Fruit fly (Drosophila melanogaster) whole organism, embryonic: Measurements from ENCODE around the gene peng.

Experiments
- BEAF-32 ChIP-seq: fragments of 200-800 bp; sonication (Bioruptor generic); optimal IDR thresholded peaks from 3 replicates; lab custom pipeline; 2017; ENCODE audit warnings: missing biosample characterization, missing genetic modification characterization, mild to moderate bottlenecking, moderate library complexity, missing genetic modification reagents
- CG10209 ChIP-seq: fragments of 200-800 bp; sonication (Bioruptor generic); optimal IDR thresholded peaks from 3 replicates; lab custom pipeline; 2017; ENCODE audit warnings: missing biosample characterization, mild to moderate bottlenecking, missing genetic modification characterization, missing genetic modification reagents
- CG11085 ChIP-seq: fragments of 200-800 bp; sonication (Bioruptor generic); IDR thresholded peaks from 2 replicates; pipeline ENCODE4 v1.3.6; 2022; ENCODE audit warnings: missing biosample characterization, missing genetic modification characterization
- CG13775 ChIP-seq: fragments of 200-800 bp; sonication (Bioruptor generic); optimal IDR thresholded peaks from 3 replicates; lab custom pipeline; 2017; ENCODE audit warnings: missing biosample characterization, mild to moderate bottlenecking, missing genetic modification characterization
- CG15011 ChIP-seq: fragments of 200-800 bp; sonication (Bioruptor generic); optimal IDR thresholded peaks from 3 replicates; lab custom pipeline; 2018; ENCODE audit warnings: missing biosample characterization, mild to moderate bottlenecking, missing genetic modification characterization
- CG17612 ChIP-seq: fragments of 200-800 bp; sonication (Bioruptor generic); IDR thresholded peaks from 2 replicates; pipeline ENCODE4 v1.3.6; 2022; ENCODE audit warnings: missing biosample characterization, missing genetic modification characterization
- CG1792 ChIP-seq: fragments of 200-800 bp; sonication (Bioruptor generic); optimal IDR thresholded peaks from 2 replicates; lab custom pipeline; 2016; ENCODE audit warnings: missing biosample characterization, missing genetic modification characterization
- CG18599 ChIP-seq: fragments of 200-800 bp; sonication (Bioruptor generic); optimal IDR thresholded peaks from 3 replicates; lab custom pipeline; 2017; ENCODE audit warnings: missing biosample characterization, missing genetic modification characterization, mild to moderate bottlenecking, moderate library complexity, missing genetic modification reagents
- CG18619 ChIP-seq: fragments of 200-800 bp; sonication (Bioruptor generic); optimal IDR thresholded peaks from 3 replicates; lab custom pipeline; 2017; ENCODE audit warnings: missing biosample characterization, mild to moderate bottlenecking, missing genetic modification characterization
- CG2875 ChIP-seq: fragments of 200-800 bp; sonication (Bioruptor generic); optimal IDR thresholded peaks from 2 replicates; lab custom pipeline; 2017; ENCODE audit warnings: missing biosample characterization, mild to moderate bottlenecking, missing genetic modification characterization, missing genetic modification reagents
- CG30403 ChIP-seq: fragments of 200-800 bp; sonication (Bioruptor generic); optimal IDR thresholded peaks from 3 replicates; lab custom pipeline; 2016; ENCODE audit warnings: missing biosample characterization, missing genetic modification characterization
- CG3163 ChIP-seq: fragments of 200-800 bp; sonication (Bioruptor generic); optimal IDR thresholded peaks from 3 replicates; lab custom pipeline; 2016; ENCODE audit warnings: missing biosample characterization, missing genetic modification characterization
- CG3726 ChIP-seq: fragments of 200-800 bp; sonication (Bioruptor generic); IDR thresholded peaks from 3 replicates; pipeline ENCODE4, ENCODE4 v1.3.6; 2022; ENCODE audit warnings: missing biosample characterization, missing genetic modification characterization
- CG4282 ChIP-seq: fragments of 200-800 bp; sonication (Bioruptor generic); optimal IDR thresholded peaks from 2 replicates; lab custom pipeline; 2016; ENCODE audit warnings: missing biosample characterization, missing genetic modification characterization
- CG4360 ChIP-seq: fragments of 200-800 bp; sonication (Bioruptor generic); IDR thresholded peaks from 2 replicates; pipeline ENCODE4 v1.3.6; 2022; ENCODE audit warnings: missing biosample characterization, missing genetic modification characterization
- CG4707 ChIP-seq: fragments of 200-800 bp; sonication (Bioruptor generic); optimal IDR thresholded peaks from 2 replicates; lab custom pipeline; 2018; ENCODE audit warnings: missing biosample characterization, mild to moderate bottlenecking, missing genetic modification characterization, moderate library complexity
- CG5180 ChIP-seq: fragments of 200-800 bp; sonication (Bioruptor generic); optimal IDR thresholded peaks from 3 replicates; lab custom pipeline; 2017; ENCODE audit warnings: missing biosample characterization, missing genetic modification characterization, mild to moderate bottlenecking, moderate library complexity, missing genetic modification reagents
- CG5245 ChIP-seq: fragments of 200-800 bp; sonication (Bioruptor generic); optimal IDR thresholded peaks from 3 replicates; lab custom pipeline; 2016; ENCODE audit warnings: missing biosample characterization, missing genetic modification characterization
- CG6683 ChIP-seq: fragments of 200-800 bp; sonication (Bioruptor generic); optimal IDR thresholded peaks from 2 replicates; lab custom pipeline; 2017; ENCODE audit warnings: missing biosample characterization, mild to moderate bottlenecking, missing genetic modification characterization, missing genetic modification reagents
- D19A ChIP-seq: fragments of 200-800 bp; optimal IDR thresholded peaks from 3 replicates; lab custom pipeline; 2019; ENCODE audit warnings: missing biosample characterization, mild to moderate bottlenecking, missing genetic modification characterization, moderate library complexity
- ERR ChIP-seq: fragments of 200-800 bp; sonication (Bioruptor generic); optimal IDR thresholded peaks from 2 replicates; lab custom pipeline; 2016; ENCODE audit warnings: missing biosample characterization, missing genetic modification characterization
- Eip74EF ChIP-seq, 2 experiments: fragments of 200-800 bp in 1 of 2; fragments of >200 bp in 1 of 2; sonication (Bioruptor generic) in 1 of 2; optimal IDR thresholded peaks; 2 replicates each; lab custom pipeline; 2017 to 2019; ENCODE audit warnings: missing biosample characterization in 2 of 2, missing genetic modification characterization in 2 of 2, mild to moderate bottlenecking in 1 of 2, moderate library complexity in 1 of 2
- Hmr ChIP-seq: fragments of 200-800 bp; sonication (Bioruptor generic); optimal IDR thresholded peaks from 3 replicates; lab custom pipeline; 2017; ENCODE audit warnings: mild to moderate bottlenecking, missing biosample characterization, missing genetic modification reagents, missing genetic modification characterization
- Lhr ChIP-seq: fragments of 200-800 bp; sonication (Bioruptor generic); optimal IDR thresholded peaks from 3 replicates; lab custom pipeline; 2017; ENCODE audit warnings: mild to moderate bottlenecking, missing biosample characterization, missing genetic modification reagents, missing genetic modification characterization
- Sox102F ChIP-seq: fragments of 200-800 bp; sonication (Bioruptor generic); optimal IDR thresholded peaks from 2 replicates; lab custom pipeline; 2018; ENCODE audit warnings: missing biosample characterization, mild to moderate bottlenecking, missing genetic modification characterization, moderate library complexity
- Sry-δ ChIP-seq: fragments of 200-800 bp; sonication (Bioruptor generic); optimal IDR thresholded peaks from 2 replicates; lab custom pipeline; 2016; ENCODE audit warnings: missing biosample characterization, missing genetic modification characterization
- Stat92E ChIP-seq, 3 experiments: fragments of >200 bp in 2 of 3; fragments of 200-800 bp in 1 of 3; sonication (Bioruptor generic) in 1 of 3; optimal IDR thresholded peaks; 2 replicates each; lab custom pipeline; 2017 to 2019; ENCODE audit warnings: missing biosample characterization in 3 of 3, missing genetic modification characterization in 3 of 3, mild to moderate bottlenecking in 1 of 3, moderate library complexity in 1 of 3
- Vsx1 ChIP-seq: fragments of 200-800 bp; sonication (Bioruptor generic); optimal IDR thresholded peaks from 2 replicates; lab custom pipeline; 2017; ENCODE audit warnings: missing biosample characterization, mild to moderate bottlenecking, missing genetic modification characterization, missing genetic modification reagents
- fd102C ChIP-seq: fragments of 200-800 bp; sonication (Bioruptor generic); optimal IDR thresholded peaks from 2 replicates; lab custom pipeline; 2018; ENCODE audit warnings: missing biosample characterization, mild to moderate bottlenecking, missing genetic modification characterization, moderate library complexity
- ftz-f1 ChIP-seq: fragments of 200-800 bp; sonication (Bioruptor generic); optimal IDR thresholded peaks from 2 replicates; lab custom pipeline; 2016; ENCODE audit warnings: missing biosample characterization, missing genetic modification characterization
- hbn ChIP-seq: fragments of 200-800 bp; sonication (Bioruptor generic); IDR thresholded peaks from 2 replicates; pipeline ENCODE4 v1.3.6; 2022; ENCODE audit warnings: missing biosample characterization, missing genetic modification characterization; ENCODE audit not compliant: partially characterized antibody
- hkb ChIP-seq, 2 experiments: fragments of 200-800 bp in 1 of 2; fragments of >200 bp in 1 of 2; sonication (Bioruptor generic) in 1 of 2; IDR thresholded peaks in 1 of 2; optimal IDR thresholded peaks in 1 of 2; 2 replicates each; pipeline versions ENCODE4 v1.3.6 to Lab custom; 2017 to 2022; ENCODE audit warnings: missing biosample characterization in 1 of 2, missing genetic modification characterization in 1 of 2
- ind ChIP-seq: fragments of 200-800 bp; sonication (Bioruptor generic); optimal IDR thresholded peaks from 3 replicates; lab custom pipeline; 2016; ENCODE audit warnings: missing biosample characterization, missing genetic modification characterization
- jing ChIP-seq: fragments of 200-800 bp; sonication (Bioruptor generic); optimal IDR thresholded peaks from 2 replicates; lab custom pipeline; 2018; ENCODE audit warnings: missing biosample characterization, mild to moderate bottlenecking, missing genetic modification characterization
- mirr ChIP-seq: fragments of 200-800 bp; sonication (Bioruptor generic); optimal IDR thresholded peaks from 3 replicates; lab custom pipeline; 2018; ENCODE audit warnings: missing biosample characterization, mild to moderate bottlenecking, missing genetic modification characterization
- oc ChIP-seq: fragments of 200-800 bp; sonication (Bioruptor generic); optimal IDR thresholded peaks from 2 replicates; lab custom pipeline; 2018; ENCODE audit warnings: missing biosample characterization, mild to moderate bottlenecking, missing genetic modification characterization, moderate library complexity
- org-1 ChIP-seq: fragments of 200-800 bp; sonication (Bioruptor generic); optimal IDR thresholded peaks from 2 replicates; lab custom pipeline; 2017; ENCODE audit warnings: missing biosample characterization, missing genetic modification characterization
- run ChIP-seq: fragments of 200-800 bp; sonication (Bioruptor generic); optimal IDR thresholded peaks from 3 replicates; lab custom pipeline; 2018; ENCODE audit warnings: missing biosample characterization, mild to moderate bottlenecking, missing genetic modification characterization
- scrt ChIP-seq: fragments of 200-800 bp; sonication (Bioruptor generic); optimal IDR thresholded peaks from 2 replicates; lab custom pipeline; 2018; ENCODE audit warnings: missing biosample characterization, mild to moderate bottlenecking, missing genetic modification characterization, moderate library complexity
- sens-2 ChIP-seq: fragments of 200-800 bp; sonication (Bioruptor generic); IDR thresholded peaks from 2 replicates; pipeline ENCODE4 v1.3.6; 2022; ENCODE audit warnings: missing biosample characterization, missing genetic modification characterization
- sim ChIP-seq: fragments of 200-800 bp; sonication (Bioruptor generic); IDR thresholded peaks from 2 replicates; pipeline ENCODE4 v1.3.6; 2022; ENCODE audit warnings: missing biosample characterization, missing genetic modification characterization
- sima ChIP-seq: fragments of 200-800 bp; sonication (Bioruptor generic); optimal IDR thresholded peaks from 2 replicates; lab custom pipeline; 2016; ENCODE audit warnings: missing biosample characterization, missing genetic modification characterization
- slp2 ChIP-seq: fragments of 200-800 bp; sonication (Bioruptor generic); optimal IDR thresholded peaks from 2 replicates; lab custom pipeline; 2016; ENCODE audit warnings: missing biosample characterization, missing genetic modification characterization
- sqz ChIP-seq: fragments of 200-800 bp; sonication (Bioruptor generic); optimal IDR thresholded peaks from 3 replicates; lab custom pipeline; 2018; ENCODE audit warnings: missing biosample characterization, mild to moderate bottlenecking, missing genetic modification characterization
- ssp ChIP-seq: fragments of 200-800 bp; sonication (Bioruptor generic); IDR thresholded peaks from 2 replicates; pipeline ENCODE4 v1.3.6; 2022; ENCODE audit warnings: missing biosample characterization, missing genetic modification characterization
- z ChIP-seq: fragments of 200-800 bp; sonication (Bioruptor generic); IDR thresholded peaks from 3 replicates; pipeline ENCODE4 v1.3.6; 2022; ENCODE audit warnings: missing biosample characterization, missing genetic modification characterization
- zen ChIP-seq: fragments of 200-800 bp; sonication (Bioruptor generic); optimal IDR thresholded peaks from 3 replicates; lab custom pipeline; 2018; ENCODE audit warnings: missing biosample characterization, mild to moderate bottlenecking, missing genetic modification characterization, moderate library complexity
- zen2 ChIP-seq: fragments of 200-800 bp; sonication (Bioruptor generic); IDR thresholded peaks from 3 replicates; pipeline ENCODE4 v1.3.6; 2022; ENCODE audit warnings: missing biosample characterization, missing genetic modification characterization; ENCODE audit not compliant: partially characterized antibody

The peng gene

DNA sequence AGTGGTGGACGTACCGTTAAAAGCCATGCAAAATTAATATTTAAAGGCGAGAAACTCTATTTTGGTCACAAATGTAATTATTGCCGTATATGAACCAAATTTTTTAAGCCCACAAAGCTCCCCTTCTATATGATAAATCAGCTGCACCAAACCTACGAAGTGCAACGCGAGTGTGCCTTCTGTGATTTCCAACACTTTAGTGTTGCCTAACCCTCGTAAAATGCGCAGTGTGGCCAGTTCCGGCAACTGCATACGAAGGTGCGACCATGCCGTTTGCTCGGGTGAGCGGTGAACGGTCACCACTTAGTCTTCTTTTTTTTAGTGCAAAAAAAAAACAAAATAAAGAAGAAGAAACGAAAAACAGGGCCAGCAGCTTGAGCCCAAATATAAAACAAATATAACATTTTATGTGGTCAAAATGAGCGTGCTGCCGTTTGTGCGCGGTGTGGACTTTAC, 10.1 kb downstream of the peng start, which contains the start of the genes tty and fliI:
Gene tty, minus strand, starts transcription at position 201 of the 456 bp plus-strand sequence.
Gene fliI, plus strand, starts transcription at position 266 of the 456 bp plus-strand sequence.
- TF ChIP-seq Hmr (GFP tag; lab: Kevin White, UChicago) (peak; percentile 88), CG15011 (GFP tag; lab: Kevin White, UChicago) (no peak), CG10209 (GFP tag; lab: Kevin White, UChicago) (peak; percentile 82), CG5180 (GFP tag; lab: Kevin White, UChicago) (no peak), oc (peak; percentile 66), CG5245 (peak; percentile 62), ftz-f1 (peak; percentile 68), CG1792 (GFP tag; lab: Kevin White, UChicago) (peak; percentile 55), zen (tag; lab: Kevin White, UChicago) (peak; percentile 51), CG18619 (peak; percentile 67), sim (GFP tag; lab: Robert Waterston, UW) (peak; percentile 59; the same call in 1 of the 2 replicates), scrt (peak; percentile 40), CG4707 (GFP tag; lab: Kevin White, UChicago) (no peak), run (tag; lab: Kevin White, UChicago) (peak; percentile 20), CG6683 (GFP tag; lab: Kevin White, UChicago) (peak; percentile 30), slp2 (peak; percentile 80), hbn (GFP tag; lab: Robert Waterston, UW) (0 out of 2 replicates have a peak, but pooled peaks have one; percentile 17), CG13775 (GFP tag; lab: Kevin White, UChicago) (peak; percentile 84), z (GFP tag; lab: Robert Waterston, UW) (0 out of 3 replicates have a peak, but pooled peaks have one; percentile 28), CG11085 (GFP tag; lab: Robert Waterston, UW) (peak; percentile 83), zen2 (GFP tag; lab: Robert Waterston, UW) (no peak), Lhr (GFP tag; lab: Kevin White, UChicago) (peak; percentile 88), Vsx1 (GFP tag; lab: Kevin White, UChicago) (peak; percentile 74), jing (peak; percentile 56), CG3726 (GFP tag; lab: Robert Waterston, UW) (peak; percentile 84; the same call in 2 of the 3 replicates), sima (GFP tag; lab: Kevin White, UChicago) (peak; percentile 21), sens-2 (peak; percentile 72), ind (peak; percentile 85), sqz (no peak), CG3163 (GFP tag; lab: Kevin White, UChicago) (peak; percentile 52), fd102C (GFP tag; lab: Kevin White, UChicago) (no peak), CG17612 (GFP tag; lab: Robert Waterston, UW) (peak; percentile 64; the same call in 1 of the 2 replicates), CG18599 (GFP tag; lab: Kevin White, UChicago) (peak; percentile 86), Eip74EF (GFP tag; optimal IDR thresholded peaks at IDR 0.05; lab: Kevin White, UChicago) (peak in 1 of 2 experiments; percentile 51), ERR (GFP tag; lab: Kevin White, UChicago) (peak; percentile 81), hkb (optimal IDR thresholded peaks at IDR 0.05; lab: Kevin White, UChicago) (no peak), hkb (GFP tag; IDR thresholded peaks at IDR 0.05; lab: Robert Waterston, UW) (peak; percentile 88), CG4282 (peak; percentile 56), mirr (GFP tag; lab: Kevin White, UChicago) (peak; percentile 25), CG30403 (peak; percentile 81), BEAF-32 (GFP tag; lab: Kevin White, UChicago) (peak; percentile 52), Stat92E (GFP tag; optimal IDR thresholded peaks at IDR 0.05; lab: Kevin White, UChicago) (peak in 1 of 3 experiments; percentile 43), Sox102F (peak; percentile 80), org-1 (peak; percentile 54), CG4360 (GFP tag; lab: Robert Waterston, UW) (0 out of 2 replicates have a peak, but pooled peaks have one; percentile 5), CG2875 (peak; percentile 43), D19A (tag; lab: Kevin White, UChicago) (peak; percentile 54), ssp (GFP tag; lab: Robert Waterston, UW) (peak; percentile 74), Sry-δ (GFP tag; lab: Kevin White, UChicago) (peak; percentile 61)
